Fruit fly (Drosophila melanogaster) whole organism, adult: ENCODE measurements around the gene Enoph.

Experiments
- CG12768 ChIP-seq: fragments of 200-800 bp; sonication (Bioruptor generic); optimal IDR thresholded peaks from 2 replicates; lab custom pipeline; 2017; ENCODE audit warnings: missing biosample characterization, missing genetic modification characterization, mild to moderate bottlenecking, moderate library complexity, missing genetic modification reagents
- CG1620 ChIP-seq: fragments of 200-800 bp; sonication (Bioruptor generic); optimal IDR thresholded peaks from 2 replicates; lab custom pipeline; 2016; ENCODE audit warnings: missing biosample characterization, missing genetic modification characterization
- Clk ChIP-seq: fragments of 200-800 bp; sonication (Bioruptor generic); optimal IDR thresholded peaks from 2 replicates; lab custom pipeline; 2017; ENCODE audit warnings: missing biosample characterization, missing genetic modification characterization
- bab1 ChIP-seq: fragments of 200-800 bp; sonication (Bioruptor generic); optimal IDR thresholded peaks from 3 replicates; lab custom pipeline; 2019; ENCODE audit warnings: missing biosample characterization, mild to moderate bottlenecking, missing genetic modification characterization, moderate library complexity
- cic ChIP-seq: fragments of 200-800 bp; sonication (Bioruptor generic); optimal IDR thresholded peaks from 2 replicates; lab custom pipeline; 2017; ENCODE audit warnings: missing biosample characterization, mild to moderate bottlenecking, missing genetic modification characterization, moderate library complexity
- ovo ChIP-seq: fragments of 200-800 bp; sonication (Bioruptor generic); optimal IDR thresholded peaks from 2 replicates; lab custom pipeline; 2016; ENCODE audit warnings: missing biosample characterization, missing genetic modification characterization

dm6 chr3R:5211901-5212758, 44.4 kb downstream of the Enoph start:
- TF ChIP-seq Clk (GFP tag; lab: Kevin White, UChicago) (no peak), CG12768 (GFP tag; lab: Kevin White, UChicago) (no peak), bab1 (GFP tag; lab: Kevin White, UChicago) (no peak), ovo (GFP tag; lab: Kevin White, UChicago) (no peak), cic (no peak), CG1620 (GFP tag; lab: Kevin White, UChicago) (no peak)
